Fruit fly (Drosophila melanogaster) whole organism: Measurements from ENCODE around the gene Eig71Ei.

Experiments
- CG8478 ChIP-seq: fragments of >200 bp; optimal IDR thresholded peaks from 2 replicates; lab custom pipeline; 2018; ENCODE audit warnings: inconsistent platforms
- Dll ChIP-seq: fragments of >200 bp; optimal IDR thresholded peaks from 2 replicates; lab custom pipeline; 2017
- psq ChIP-seq: fragments of >200 bp; optimal IDR thresholded peaks from 2 replicates; lab custom pipeline; 2017
- usp ChIP-seq: fragments of >200 bp; optimal IDR thresholded peaks from 2 replicates; lab custom pipeline; 2017; ENCODE audit warnings: missing biosample characterization, missing genetic modification characterization, mixed read lengths

- no peak for TF ChIP-seq CG8478 (lab: Kevin White, UChicago)
- no peak for TF ChIP-seq psq (lab: Kevin White, UChicago)
- no peak for TF ChIP-seq Dll (lab: Kevin White, UChicago)
- TF ChIP-seq usp (GFP tag; lab: Kevin White, UChicago): no peak
These were observed 3.0 kb downstream of the Eig71Ei start for dm6 chr3L:15662510-15662909.
